Worm (Caenorhabditis elegans) whole organism, young adult: Measurements from ENCODE around the gene F35E8.10.

Experiments
- D2030.7 ChIP-seq: fragments of 200-800 bp; sonication (Bioruptor generic); IDR thresholded peaks from 2 replicates; pipeline ENCODE4 v1.3.6; 2022; ENCODE audit warnings: missing genetic modification reagents, missing genetic modification characterization, missing compliant biosample characterization
- F55B11.4 ChIP-seq: sonication (generic microtip); optimal IDR thresholded peaks from 2 replicates; lab custom pipeline; 2016; ENCODE audit warnings: missing compliant biosample characterization, missing genetic modification characterization, borderline replicate concordance; ENCODE audit not compliant: insufficient read depth
- F57C9.4 ChIP-seq: sonication (generic microtip); optimal IDR thresholded peaks from 2 replicates; lab custom pipeline; 2017; ENCODE audit warnings: mild to moderate bottlenecking, missing genetic modification characterization, missing compliant biosample characterization
- T26A5.8 ChIP-seq: sonication (generic microtip); optimal IDR thresholded peaks from 2 replicates; lab custom pipeline; 2016; ENCODE audit warnings: missing genetic modification characterization, missing compliant biosample characterization
- Y53G8AR.9 ChIP-seq: fragments of 200-800 bp; sonication (Bioruptor generic); conservative IDR thresholded peaks from 2 replicates; pipeline ENCODE4 v1.3.6; 2022; ENCODE audit warnings: missing genetic modification reagents, missing genetic modification characterization, missing compliant biosample characterization
- Y67H2A.10 ChIP-seq: fragments of 200-800 bp; sonication (Bioruptor generic); conservative IDR thresholded peaks from 2 replicates; pipeline ENCODE4 v1.3.6; 2022; ENCODE audit warnings: missing genetic modification reagents, missing genetic modification characterization, missing compliant biosample characterization
- aptf-2 ChIP-seq: fragments of 200-800 bp; sonication (Bioruptor generic); conservative IDR thresholded peaks from 2 replicates; pipeline ENCODE4 v1.3.6; 2022; ENCODE audit warnings: missing genetic modification reagents, missing genetic modification characterization, missing compliant biosample characterization
- athp-1 ChIP-seq: sonication (generic microtip); optimal IDR thresholded peaks from 2 replicates; lab custom pipeline; 2017; ENCODE audit warnings: mild to moderate bottlenecking, missing genetic modification characterization, missing compliant biosample characterization
- cebp-1 ChIP-seq, 2 experiments: fragments of 200-800 bp in 1 of 2; sonication (Bioruptor generic) in 1 of 2; sonication (generic microtip) in 1 of 2; IDR thresholded peaks in 1 of 2; optimal IDR thresholded peaks in 1 of 2; 2 replicates each; pipeline versions ENCODE4 v1.3.6 to Lab custom; 2017 to 2022; ENCODE audit warnings: missing compliant biosample characterization in 2 of 2, missing genetic modification characterization in 2 of 2, mild to moderate bottlenecking in 1 of 2, missing genetic modification reagents in 1 of 2, moderate library complexity in 1 of 2
- cebp-2 ChIP-seq: fragments of 200-800 bp; sonication (Bioruptor generic); IDR thresholded peaks from 2 replicates; pipeline ENCODE4 v1.3.6; 2022; ENCODE audit warnings: missing genetic modification characterization, missing compliant biosample characterization
- ceh-100 ChIP-seq: fragments of 200-800 bp; sonication (Bioruptor generic); IDR thresholded peaks from 2 replicates; pipeline ENCODE4 v1.3.6; 2022; ENCODE audit warnings: missing genetic modification reagents, missing genetic modification characterization, missing compliant biosample characterization
- ceh-58 ChIP-seq: fragments of 200-800 bp; sonication (Bioruptor generic); IDR thresholded peaks from 2 replicates; pipeline ENCODE4 v1.3.6; 2022; ENCODE audit warnings: missing genetic modification characterization, missing compliant biosample characterization
- chd-7 ChIP-seq: sonication (generic microtip); optimal IDR thresholded peaks from 2 replicates; lab custom pipeline; 2016; ENCODE audit warnings: mild to moderate bottlenecking, missing genetic modification characterization, moderate library complexity, missing compliant biosample characterization
- dpl-1 ChIP-seq: fragments of 150-350 bp; optimal IDR thresholded peaks from 2 replicates; lab custom pipeline; 2014; ENCODE audit warnings: missing biosample characterization, missing genetic modification reagents, missing genetic modification characterization
- egl-18 ChIP-seq: fragments of 200-800 bp; sonication (Bioruptor generic); IDR thresholded peaks from 2 replicates; pipeline ENCODE4 v1.3.6; 2022; ENCODE audit warnings: missing genetic modification reagents, missing genetic modification characterization, missing compliant biosample characterization
- egrh-3 ChIP-seq: fragments of 200-800 bp; sonication (Bioruptor generic); IDR thresholded peaks from 2 replicates; pipeline ENCODE4 v1.3.6; 2022; ENCODE audit warnings: missing genetic modification reagents, missing genetic modification characterization, missing compliant biosample characterization
- ekl-4 ChIP-seq: fragments of 200-800 bp; sonication (Bioruptor generic); IDR thresholded peaks from 2 replicates; pipeline ENCODE4 v1.3.6; 2022; ENCODE audit warnings: missing genetic modification reagents, missing genetic modification characterization, missing compliant biosample characterization
- ets-4 ChIP-seq: fragments of 200-800 bp; sonication (Bioruptor generic); optimal IDR thresholded peaks from 2 replicates; lab custom pipeline; 2018; ENCODE audit warnings: mild to moderate bottlenecking, missing genetic modification characterization, missing compliant biosample characterization
- hmg-20 ChIP-seq: fragments of 200-800 bp; sonication (Bioruptor generic); IDR thresholded peaks from 2 replicates; pipeline ENCODE4 v1.3.6; 2022; ENCODE audit warnings: missing genetic modification reagents, missing genetic modification characterization, missing compliant biosample characterization
- hrde-1 ChIP-seq: sonication (generic microtip); optimal IDR thresholded peaks from 2 replicates; lab custom pipeline; 2016; ENCODE audit warnings: missing genetic modification characterization, mild to moderate bottlenecking, missing compliant biosample characterization, moderate library complexity, missing genotype, missing genetic modification reagents, borderline replicate concordance
- hsf-1 ChIP-seq: fragments of 200-800 bp; sonication (Bioruptor generic); IDR thresholded peaks from 2 replicates; pipeline ENCODE4 v1.3.6; 2022; ENCODE audit warnings: missing genetic modification reagents, missing genetic modification characterization, missing compliant biosample characterization
- let-607 ChIP-seq, 2 experiments: fragments of 200-800 bp in 1 of 2; sonication (Bioruptor generic) in 1 of 2; sonication (generic microtip) in 1 of 2; optimal IDR thresholded peaks; 2 replicates each; lab custom pipeline; 2016 to 2018; ENCODE audit warnings: mild to moderate bottlenecking in 2 of 2, missing compliant biosample characterization in 2 of 2, missing genetic modification characterization in 2 of 2, moderate library complexity in 2 of 2, missing genotype in 1 of 2
- lsl-1 ChIP-seq: fragments of 200-800 bp; sonication (Bioruptor generic); optimal IDR thresholded peaks from 2 replicates; lab custom pipeline; 2018; ENCODE audit warnings: mild to moderate bottlenecking, missing genetic modification characterization, moderate library complexity, missing compliant biosample characterization
- madf-3 ChIP-seq: fragments of 200-800 bp; sonication (Bioruptor generic); IDR thresholded peaks from 2 replicates; pipeline ENCODE4 v1.3.6; 2022; ENCODE audit warnings: missing genetic modification reagents, missing genetic modification characterization, missing compliant biosample characterization
- mcd-1 ChIP-seq: fragments of 200-800 bp; sonication (Bioruptor generic); IDR thresholded peaks from 2 replicates; pipeline ENCODE4 v1.3.6; 2022; ENCODE audit warnings: missing genetic modification reagents, missing genetic modification characterization, missing compliant biosample characterization
- mes-4 ChIP-seq: sonication (generic microtip); optimal IDR thresholded peaks from 2 replicates; lab custom pipeline; 2016; ENCODE audit warnings: missing genotype, missing genetic modification characterization, missing compliant biosample characterization
- nfyb-1 ChIP-seq: fragments of 200-800 bp; sonication (Bioruptor generic); IDR thresholded peaks from 2 replicates; pipeline ENCODE4 v1.3.6; 2022; ENCODE audit warnings: missing genetic modification reagents, missing genetic modification characterization, missing compliant biosample characterization
- nhr-80 ChIP-seq: sonication (generic microtip); optimal IDR thresholded peaks from 2 replicates; lab custom pipeline; 2016; ENCODE audit warnings: missing genetic modification characterization, missing compliant biosample characterization
- pbrm-1 ChIP-seq: fragments of 200-800 bp; sonication (Bioruptor generic); IDR thresholded peaks from 2 replicates; pipeline ENCODE4 v1.3.6; 2022; ENCODE audit warnings: missing genetic modification reagents, missing genetic modification characterization, missing compliant biosample characterization
- rcor-1 ChIP-seq: fragments of 200-800 bp; sonication (Bioruptor generic); IDR thresholded peaks from 2 replicates; pipeline ENCODE4 v1.3.6; 2022; ENCODE audit warnings: missing genetic modification reagents, missing genetic modification characterization, missing compliant biosample characterization
- snpc-3.4 ChIP-seq: sonication (generic microtip); optimal IDR thresholded peaks from 2 replicates; lab custom pipeline; 2017; ENCODE audit warnings: missing genetic modification characterization, mild to moderate bottlenecking, missing compliant biosample characterization, antibody characterized with exemption, moderate library complexity, missing genotype, missing genetic modification reagents
- tbx-9 ChIP-seq: sonication (generic microtip); optimal IDR thresholded peaks from 2 replicates; lab custom pipeline; 2016; ENCODE audit warnings: borderline replicate concordance, missing genetic modification characterization, inconsistent platforms, missing compliant biosample characterization
- zim-3 ChIP-seq: sonication (generic microtip); optimal IDR thresholded peaks from 2 replicates; lab custom pipeline; 2017; ENCODE audit warnings: mild to moderate bottlenecking, missing genetic modification characterization, moderate library complexity, missing compliant biosample characterization
- ztf-22 ChIP-seq: fragments of 200-800 bp; sonication (Bioruptor generic); optimal IDR thresholded peaks from 2 replicates; lab custom pipeline; 2018; ENCODE audit warnings: mild to moderate bottlenecking, missing genetic modification characterization, moderate library complexity, missing compliant biosample characterization
- ztf-6 ChIP-seq: fragments of 200-800 bp; sonication (Bioruptor generic); IDR thresholded peaks from 2 replicates; pipeline ENCODE4 v1.3.6; 2022; ENCODE audit warnings: missing genetic modification reagents, missing genetic modification characterization, missing compliant biosample characterization

The F35E8.10 gene

ce11 chrV:15924307-15924706 lies 4.1 kb upstream of the F35E8.10 start, which contains the start of gene nhr-108:
TSS of gene nhr-108 (minus strand) at chrV:15924472.
- TF ChIP-seq hsf-1 (no peak), nfyb-1 (GFP tag; lab: Robert Waterston, UW) (no peak), mcd-1 (GFP tag; lab: Robert Waterston, UW) (no peak)

- TF ChIP-seq F55B11.4 (tag; lab: Kevin White, UChicago): no peak
- TF ChIP-seq madf-3: no peak
- no peak for TF ChIP-seq mes-4 (tag; lab: Kevin White, UChicago)
- no peak for TF ChIP-seq cebp-2 (GFP tag; lab: Robert Waterston, UW)
- TF ChIP-seq hsf-1: no peak
- TF ChIP-seq hmg-20 (GFP tag; lab: Robert Waterston, UW): no peak
Observed at ce11 chrV:15922979-15923378, 2.8 kb upstream of the F35E8.10 start, which contains the start of gene F35E8.13. TSS of gene F35E8.13 (plus strand) at chrV:15923279.

ce11 chrV:15921102-15921501 lies 929 bp upstream of the F35E8.10 start, which contains the start of gene cdr-1:
TSS of gene cdr-1 (plus strand) at chrV:15921309.
- TF ChIP-seq Y53G8AR.9 (GFP tag; lab: Robert Waterston, UW) (no peak), tbx-9 (no peak), rcor-1 (GFP tag; lab: Robert Waterston, UW) (no peak), hrde-1 (tag; lab: Kevin White, UChicago) (no peak), F55B11.4 (tag; lab: Kevin White, UChicago) (no peak), ztf-22 (no peak), ceh-100 (GFP tag; lab: Robert Waterston, UW) (no peak), chd-7 (tag; lab: Kevin White, UChicago) (no peak), zim-3 (no peak), athp-1 (no peak)

ce11 chrV:15917458-15917857 lies 2.7 kb downstream of the F35E8.10 start, which contains the start of gene F35E8.9:
TSS of gene F35E8.9 (minus strand) at chrV:15917558.
- TF ChIP-seq ceh-100 (GFP tag; lab: Robert Waterston, UW): no peak
- no peak for TF ChIP-seq egl-18 (GFP tag; lab: Robert Waterston, UW)
- TF ChIP-seq Y67H2A.10 (GFP tag; lab: Robert Waterston, UW): no peak
- TF ChIP-seq lsl-1 (GFP tag; lab: Kevin White, UChicago): no peak
- no peak for TF ChIP-seq let-607 (tag; optimal IDR thresholded peaks at IDR 0.05; lab: Kevin White, UChicago)
- no peak for TF ChIP-seq D2030.7 (GFP tag; lab: Robert Waterston, UW)
- no peak for TF ChIP-seq pbrm-1 (GFP tag; lab: Robert Waterston, UW)
- no peak for TF ChIP-seq ceh-58 (GFP tag; lab: Robert Waterston, UW)
- TF ChIP-seq hrde-1 (tag; lab: Kevin White, UChicago): no peak
- TF ChIP-seq ekl-4 (GFP tag; lab: Robert Waterston, UW): no peak
- no peak for TF ChIP-seq dpl-1 (GFP tag; lab: Kevin White, UChicago)
- no peak for TF ChIP-seq egrh-3 (GFP tag; lab: Robert Waterston, UW)
- TF ChIP-seq nhr-80: no peak
- no peak for TF ChIP-seq snpc-3.4
- TF ChIP-seq mes-4 (tag; lab: Kevin White, UChicago): no peak
- TF ChIP-seq ztf-6 (GFP tag; lab: Robert Waterston, UW): no peak
- no peak for TF ChIP-seq F57C9.4 (tag; lab: Kevin White, UChicago)

ce11 chrV:15915919-15916318 lies 4.3 kb downstream of the F35E8.10 start, which contains the start of gene gst-38:
TSS of gene gst-38 (minus strand) at chrV:15916070.
- TF ChIP-seq ets-4 (GFP tag; lab: Kevin White, UChicago) (no peak), nhr-80 (peak; percentile 82), T26A5.8 (tag; lab: Kevin White, UChicago) (no peak), aptf-2 (no peak), cebp-1 (GFP tag; IDR thresholded peaks at IDR 0.05; lab: Robert Waterston, UW) (peak; percentile 86), cebp-1 (tag; optimal IDR thresholded peaks at IDR 0.05; lab: Kevin White, UChicago) (peak; percentile 93)
